Worm (Caenorhabditis elegans): ENCODE results near the gene srw-102.

DNA sequence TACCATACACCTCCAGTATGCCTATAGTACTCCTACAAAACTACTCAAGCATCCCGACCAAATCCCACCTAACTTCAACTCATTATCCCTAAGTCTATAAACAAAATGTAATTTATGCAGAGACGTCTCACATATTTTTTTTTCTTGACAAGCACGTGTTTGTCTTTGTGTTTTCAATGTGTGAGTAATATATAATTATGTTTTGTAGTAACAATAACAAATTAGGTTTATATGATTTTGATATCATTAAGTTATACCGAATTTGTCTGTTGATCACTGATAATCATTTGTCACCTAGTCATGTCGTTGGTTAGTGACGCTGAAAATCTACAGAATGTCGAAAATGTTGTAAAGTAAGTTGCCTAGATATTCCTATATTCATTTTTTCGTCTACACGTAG, at the start of gene srw-102:
- TF ChIP-seq unc-62 (GFP tag; optimal IDR thresholded peaks at IDR 0.05), result no peak
- no peak for TF ChIP-seq fos-1 (tag; optimal IDR thresholded peaks at IDR 0.05)
- no peak for TF ChIP-seq skn-1 (tag; optimal IDR thresholded peaks at IDR 0.05)
- no peak for TF ChIP-seq snpc-4 (tag; optimal IDR thresholded peaks at IDR 0.05)

Data from whole organism, L2 larva.